Fruit fly (Drosophila melanogaster) whole organism, wandering third instar larva: ENCODE data around the gene CG7011.

ENCODE experiments used
- Hr78 ChIP-seq: fragments of >200 bp; optimal IDR thresholded peaks from 2 replicates; lab custom pipeline; 2017; ENCODE audit warnings: missing biosample characterization, missing genetic modification characterization
- Hr83 ChIP-seq: fragments of 200-300 bp; sonication (Bioruptor generic); optimal IDR thresholded peaks from 2 replicates; lab custom pipeline; 2016; ENCODE audit warnings: missing biosample characterization, mild to moderate bottlenecking, missing genetic modification characterization, moderate library complexity; ENCODE audit not compliant: poor library complexity, severe bottlenecking
- Jra ChIP-seq: sonication (Bioruptor generic); optimal IDR thresholded peaks from 2 replicates; lab custom pipeline; 2016; ENCODE audit warnings: missing biosample characterization, missing genetic modification characterization
- Myc ChIP-seq: fragments of >200 bp; optimal IDR thresholded peaks from 2 replicates; lab custom pipeline; 2017
- OdsH ChIP-seq: fragments of 200-800 bp; sonication (Bioruptor generic); optimal IDR thresholded peaks from 2 replicates; lab custom pipeline; 2016; ENCODE audit warnings: missing biosample characterization, mild to moderate bottlenecking, missing genetic modification characterization
- Sp1 ChIP-seq: fragments of 200-800 bp; sonication (Bioruptor generic); optimal IDR thresholded peaks from 3 replicates; lab custom pipeline; 2019; ENCODE audit warnings: missing biosample characterization, mild to moderate bottlenecking, missing genetic modification characterization, moderate library complexity
- Vsx2 ChIP-seq: fragments of 200-300, 225-300 bp; sonication (Bioruptor generic); optimal IDR thresholded peaks from 2 replicates; lab custom pipeline; 2018; ENCODE audit warnings: missing biosample characterization, missing genetic modification characterization; ENCODE audit not compliant: partially characterized antibody
- br ChIP-seq: fragments of 200-800 bp; sonication (Bioruptor generic); optimal IDR thresholded peaks from 2 replicates; lab custom pipeline; 2016; ENCODE audit warnings: missing biosample characterization, missing genetic modification characterization
- dmrt93B ChIP-seq: fragments of 200-800 bp; sonication (Bioruptor generic); optimal IDR thresholded peaks from 2 replicates; lab custom pipeline; 2018; ENCODE audit warnings: missing biosample characterization, mild to moderate bottlenecking, missing genetic modification characterization
- ey ChIP-seq: fragments of 200-800 bp; sonication (Bioruptor generic); optimal IDR thresholded peaks from 2 replicates; lab custom pipeline; 2016; ENCODE audit warnings: missing biosample characterization, missing genetic modification characterization
- h ChIP-seq: fragments of 200-800 bp; sonication (Bioruptor generic); optimal IDR thresholded peaks from 3 replicates; lab custom pipeline; 2016; ENCODE audit warnings: missing biosample characterization, mild to moderate bottlenecking, missing genetic modification characterization
- psq ChIP-seq: fragments of 200-800 bp; sonication (Bioruptor generic); optimal IDR thresholded peaks from 3 replicates; lab custom pipeline; 2017; ENCODE audit warnings: missing biosample characterization, mild to moderate bottlenecking, missing genetic modification characterization, moderate library complexity
- sv ChIP-seq: fragments of 200-800 bp; sonication (Bioruptor generic); optimal IDR thresholded peaks from 3 replicates; lab custom pipeline; 2016; ENCODE audit warnings: missing biosample characterization, missing genetic modification characterization
- usp ChIP-seq: fragments of >200 bp; optimal IDR thresholded peaks from 2 replicates; lab custom pipeline; 2017; ENCODE audit warnings: missing biosample characterization, missing genetic modification characterization

dm6 chr3L:15178618-15179017 is 15.2 kb upstream of the CG7011 start:
- TF ChIP-seq ey (GFP tag; lab: Kevin White, UChicago) (no peak), Hr83 (GFP tag; lab: Kevin White, UChicago) (no peak), Jra (GFP tag; lab: Kevin White, UChicago) (no peak), br (no peak), psq (GFP tag; lab: Kevin White, UChicago) (no peak), Hr78 (GFP tag; lab: Kevin White, UChicago) (no peak), sv (GFP tag; lab: Kevin White, UChicago) (no peak), Myc (lab: Kevin White, UChicago) (no peak), h (GFP tag; lab: Kevin White, UChicago) (no peak), usp (GFP tag; lab: Kevin White, UChicago) (no peak), dmrt93B (no peak), Sp1 (GFP tag; lab: Kevin White, UChicago) (no peak), OdsH (GFP tag; lab: Kevin White, UChicago) (no peak), Vsx2 (no peak)
